Fruit fly (Drosophila melanogaster) whole organism, prepupa: Measurements from ENCODE around the gene dsd.

ENCODE experiments used
- Blimp-1 ChIP-seq: fragments of 200-800 bp; sonication (Bioruptor generic); optimal IDR thresholded peaks from 3 replicates; lab custom pipeline; 2017; ENCODE audit warnings: missing biosample characterization, missing genetic modification characterization, mild to moderate bottlenecking, moderate library complexity, missing genetic modification reagents
- CG10631 ChIP-seq: fragments of 200-800 bp; sonication (Bioruptor generic); optimal IDR thresholded peaks from 2 replicates; lab custom pipeline; 2016; ENCODE audit warnings: missing biosample characterization, missing genetic modification characterization
- CG10669 ChIP-seq: fragments of 200-800 bp; sonication (Bioruptor generic); optimal IDR thresholded peaks from 3 replicates; lab custom pipeline; 2018; ENCODE audit warnings: missing biosample characterization, mild to moderate bottlenecking, missing genetic modification characterization, moderate library complexity
- CG11294 ChIP-seq: fragments of 200-800 bp; sonication (Bioruptor generic); IDR thresholded peaks from 2 replicates; pipeline ENCODE4 v1.3.6; 2022; ENCODE audit warnings: missing biosample characterization, missing genetic modification characterization
- CG11762 ChIP-seq: fragments of 200-800 bp; sonication (Bioruptor generic); optimal IDR thresholded peaks from 3 replicates; lab custom pipeline; 2016; ENCODE audit warnings: missing biosample characterization, missing genetic modification characterization; ENCODE audit not compliant: insufficient read depth
- CG11902 ChIP-seq: fragments of 200-800 bp; sonication (Bioruptor generic); optimal IDR thresholded peaks from 3 replicates; lab custom pipeline; 2016; ENCODE audit warnings: missing biosample characterization, missing genetic modification characterization
- CG1621 ChIP-seq: fragments of 200-800 bp; sonication (Bioruptor generic); optimal IDR thresholded peaks from 3 replicates; lab custom pipeline; 2018; ENCODE audit warnings: missing biosample characterization, mild to moderate bottlenecking, missing genetic modification characterization
- CG16779 ChIP-seq: fragments of 200-800 bp; sonication (Bioruptor generic); optimal IDR thresholded peaks from 3 replicates; lab custom pipeline; 2017; ENCODE audit warnings: missing biosample characterization, mild to moderate bottlenecking, missing genetic modification characterization
- CG3032 ChIP-seq: fragments of 200-800 bp; optimal IDR thresholded peaks from 2 replicates; lab custom pipeline; 2019; ENCODE audit warnings: missing biosample characterization, mild to moderate bottlenecking, missing genetic modification characterization, moderate library complexity
- CG31627 ChIP-seq: fragments of 200-800 bp; sonication (Bioruptor generic); optimal IDR thresholded peaks from 3 replicates; lab custom pipeline; 2016; ENCODE audit warnings: missing biosample characterization, missing genetic modification characterization
- CG32006 ChIP-seq: fragments of 200-800 bp; sonication (Bioruptor generic); optimal IDR thresholded peaks from 3 replicates; lab custom pipeline; 2017; ENCODE audit warnings: missing biosample characterization, mild to moderate bottlenecking, missing genetic modification characterization
- CG34406 ChIP-seq: fragments of 200-800 bp; sonication (Bioruptor generic); optimal IDR thresholded peaks from 3 replicates; lab custom pipeline; 2016; ENCODE audit warnings: missing biosample characterization, missing genetic modification characterization
- CG4318 ChIP-seq: fragments of 200-800 bp; sonication (Bioruptor generic); optimal IDR thresholded peaks from 3 replicates; lab custom pipeline; 2017; ENCODE audit warnings: missing biosample characterization, mild to moderate bottlenecking, missing genetic modification characterization
- CG6163 ChIP-seq: fragments of 200-800 bp; sonication (Bioruptor generic); IDR thresholded peaks from 3 replicates; pipeline ENCODE4 v1.3.6; 2022; ENCODE audit warnings: missing biosample characterization, missing genetic modification characterization
- CG6276 ChIP-seq: fragments of 200-800 bp; sonication (Bioruptor generic); optimal IDR thresholded peaks from 2 replicates; lab custom pipeline; 2017; ENCODE audit warnings: missing biosample characterization, mild to moderate bottlenecking, missing genetic modification characterization
- CG6854 ChIP-seq: fragments of 200-800 bp; sonication (Bioruptor generic); optimal IDR thresholded peaks from 2 replicates; lab custom pipeline; 2017; ENCODE audit warnings: missing biosample characterization, mild to moderate bottlenecking, missing genetic modification characterization
- CG7368 ChIP-seq: fragments of 200-800 bp; sonication (Bioruptor generic); optimal IDR thresholded peaks from 3 replicates; lab custom pipeline; 2016; ENCODE audit warnings: missing biosample characterization, missing genetic modification characterization
- CG8119 ChIP-seq: fragments of 200-800 bp; sonication (Bioruptor generic); IDR thresholded peaks from 3 replicates; pipeline ENCODE4 v1.3.6; 2022; ENCODE audit warnings: missing biosample characterization, missing genetic modification characterization
- CG9139 ChIP-seq: fragments of 200-800 bp; sonication (Bioruptor generic); optimal IDR thresholded peaks from 3 replicates; lab custom pipeline; 2017; ENCODE audit warnings: missing biosample characterization, mild to moderate bottlenecking, missing genetic modification characterization
- Eip75B ChIP-seq: fragments of 200-800 bp; sonication (Bioruptor generic); optimal IDR thresholded peaks from 3 replicates; lab custom pipeline; 2016; ENCODE audit warnings: missing biosample characterization, missing genetic modification characterization
- Eip78C ChIP-seq: fragments of 200-800 bp; sonication (Bioruptor generic); peaks from one replicate; lab custom pipeline; 2016; ENCODE audit warnings: missing biosample characterization, missing genetic modification characterization
- Eip93F ChIP-seq: fragments of 200-800 bp; sonication (Bioruptor generic); optimal IDR thresholded peaks from 2 replicates; lab custom pipeline; 2016; ENCODE audit warnings: missing biosample characterization, mild to moderate bottlenecking, missing genetic modification characterization
- Ets96B ChIP-seq: fragments of 200-800 bp; optimal IDR thresholded peaks from 2 replicates; lab custom pipeline; 2019; ENCODE audit warnings: missing biosample characterization, mild to moderate bottlenecking, missing genetic modification characterization, moderate library complexity
- Gug ChIP-seq: fragments of 200-800 bp; sonication (Bioruptor generic); IDR thresholded peaks from 2 replicates; pipeline ENCODE4 v1.3.6; 2022; ENCODE audit warnings: missing biosample characterization, missing genetic modification characterization
- Hr38 ChIP-seq: sonication (Bioruptor generic); optimal IDR thresholded peaks from 2 replicates; lab custom pipeline; 2016; ENCODE audit warnings: missing biosample characterization, missing genetic modification characterization
- Hr39 ChIP-seq: fragments of 200-800 bp; sonication (Bioruptor generic); optimal IDR thresholded peaks from 2 replicates; lab custom pipeline; 2016; ENCODE audit warnings: missing biosample characterization, missing genetic modification characterization
- Hr4 ChIP-seq: fragments of 200-800 bp; sonication (Bioruptor generic); optimal IDR thresholded peaks from 3 replicates; lab custom pipeline; 2016; ENCODE audit warnings: missing biosample characterization, missing genetic modification characterization
- Lpt ChIP-seq: fragments of 200-800 bp; sonication (Bioruptor generic); optimal IDR thresholded peaks from 3 replicates; lab custom pipeline; 2016; ENCODE audit warnings: missing biosample characterization, missing genetic modification characterization
- Met ChIP-seq: fragments of 200-800 bp; sonication (Bioruptor generic); optimal IDR thresholded peaks from 3 replicates; lab custom pipeline; 2016; ENCODE audit warnings: missing biosample characterization, missing genetic modification characterization
- OdsH ChIP-seq: fragments of 200-800 bp; sonication (Bioruptor generic); optimal IDR thresholded peaks from 3 replicates; lab custom pipeline; 2016; ENCODE audit warnings: missing biosample characterization, missing genetic modification characterization
- Sox102F ChIP-seq: fragments of 200-800 bp; sonication (Bioruptor generic); optimal IDR thresholded peaks from 2 replicates; lab custom pipeline; 2016; ENCODE audit warnings: missing biosample characterization, mild to moderate bottlenecking, missing genetic modification characterization
- Sox15 ChIP-seq: fragments of 200-800 bp; sonication (Bioruptor generic); optimal IDR thresholded peaks from 3 replicates; lab custom pipeline; 2016; ENCODE audit warnings: missing biosample characterization, missing genetic modification characterization
- achi ChIP-seq: fragments of 200-800 bp; sonication (Bioruptor generic); optimal IDR thresholded peaks from 3 replicates; lab custom pipeline; 2016; ENCODE audit warnings: missing biosample characterization, missing genetic modification characterization
- acj6 ChIP-seq: fragments of 200-800 bp; sonication (Bioruptor generic); optimal IDR thresholded peaks from 3 replicates; lab custom pipeline; 2016; ENCODE audit warnings: missing biosample characterization, missing genetic modification characterization
- cyc ChIP-seq: fragments of 200-800 bp; sonication (Bioruptor generic); optimal IDR thresholded peaks from 3 replicates; lab custom pipeline; 2016; ENCODE audit warnings: missing biosample characterization, missing genetic modification characterization
- dac ChIP-seq: fragments of 200-800 bp; sonication (Bioruptor generic); optimal IDR thresholded peaks from 2 replicates; lab custom pipeline; 2017; ENCODE audit warnings: missing biosample characterization, mild to moderate bottlenecking, missing genetic modification characterization
- eg ChIP-seq: fragments of 200-800 bp; sonication (Bioruptor generic); IDR thresholded peaks from 3 replicates; pipeline ENCODE4 v1.3.6; 2022; ENCODE audit warnings: missing biosample characterization, missing genetic modification characterization
- fd85E ChIP-seq: fragments of 200-800 bp; sonication (Bioruptor generic); optimal IDR thresholded peaks from 3 replicates; lab custom pipeline; 2016; ENCODE audit warnings: missing biosample characterization, missing genetic modification characterization
- fkh ChIP-seq: fragments of 200-800 bp; sonication (Bioruptor generic); optimal IDR thresholded peaks from 3 replicates; lab custom pipeline; 2017; ENCODE audit warnings: missing biosample characterization, mild to moderate bottlenecking, missing genetic modification characterization, moderate library complexity
- lz ChIP-seq: fragments of 200-800 bp; sonication (Bioruptor generic); optimal IDR thresholded peaks from 3 replicates; lab custom pipeline; 2016; ENCODE audit warnings: missing biosample characterization, missing genetic modification characterization
- pdm3 ChIP-seq: fragments of 200-800 bp; sonication (Bioruptor generic); optimal IDR thresholded peaks from 3 replicates; lab custom pipeline; 2016; ENCODE audit warnings: missing biosample characterization, missing genetic modification characterization
- salr ChIP-seq, 2 experiments: fragments of 200-800 bp; sonication (Bioruptor generic); optimal IDR thresholded peaks; 3 replicates each; lab custom pipeline; 2016 to 2018; ENCODE audit warnings: missing biosample characterization in 2 of 2, missing genetic modification characterization in 2 of 2, mild to moderate bottlenecking in 1 of 2
- spab ChIP-seq: fragments of 200-800 bp; sonication (Bioruptor generic); optimal IDR thresholded peaks from 2 replicates; lab custom pipeline; 2017; ENCODE audit warnings: missing biosample characterization, mild to moderate bottlenecking, missing genetic modification characterization, missing genetic modification reagents
- ss ChIP-seq, 2 experiments: fragments of 200-800 bp; sonication (Bioruptor generic); optimal IDR thresholded peaks; 2 replicates in 1 of 2; 3 replicates in 1 of 2; lab custom pipeline; 2017 to 2018; ENCODE audit warnings: mild to moderate bottlenecking in 2 of 2, missing biosample characterization in 2 of 2, missing genetic modification characterization in 2 of 2, moderate library complexity in 1 of 2
- svp ChIP-seq: fragments of 200-800 bp; sonication (Bioruptor generic); peaks from one replicate; lab custom pipeline; 2016; ENCODE audit warnings: missing biosample characterization, missing genetic modification characterization
- topi ChIP-seq: fragments of 200-800 bp; sonication (Bioruptor generic); optimal IDR thresholded peaks from 3 replicates; lab custom pipeline; 2016; ENCODE audit warnings: missing biosample characterization, missing genetic modification characterization
- vri ChIP-seq: fragments of 200-800 bp; sonication (Bioruptor generic); optimal IDR thresholded peaks from 3 replicates; lab custom pipeline; 2016; ENCODE audit warnings: missing biosample characterization, mild to moderate bottlenecking, missing genetic modification characterization

dsd gene

DNA sequence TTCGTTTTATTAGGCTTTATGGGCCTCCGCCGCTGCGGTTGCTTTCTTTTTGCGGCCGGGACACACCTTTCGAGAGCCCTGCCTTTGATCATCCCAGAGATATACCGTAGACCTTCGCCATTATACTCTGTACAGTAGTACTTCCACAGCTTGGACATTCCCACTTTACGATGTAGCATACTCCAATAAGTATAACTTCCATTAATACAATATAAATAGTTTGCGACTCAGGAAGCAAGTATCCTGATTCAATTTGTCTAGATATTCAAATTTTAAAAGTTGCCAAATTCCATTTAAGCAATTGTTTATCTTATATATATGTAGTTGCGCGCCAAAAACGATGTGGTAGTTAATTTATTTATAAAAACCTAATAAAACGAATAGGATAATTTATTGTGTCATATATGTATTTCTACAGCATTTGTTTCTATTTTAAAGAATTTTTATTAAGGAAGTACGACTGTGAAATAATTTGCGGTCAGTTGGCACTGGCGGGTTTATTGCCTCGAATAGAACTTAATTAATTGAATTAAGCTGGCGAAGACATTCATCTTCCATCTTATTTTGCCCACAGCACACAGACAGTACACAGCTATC is 30.2 kb upstream of the dsd start:
- peak; percentile 11 for TF ChIP-seq pdm3 (GFP tag; lab: Kevin White, UChicago)
- no peak for TF ChIP-seq CG10669 (GFP tag; lab: Kevin White, UChicago)
- peak; percentile 6 for TF ChIP-seq Met
- TF ChIP-seq topi (GFP tag; lab: Kevin White, UChicago): peak; percentile 9
- TF ChIP-seq CG4318 (GFP tag; lab: Kevin White, UChicago): no peak
- peak; percentile 58 for TF ChIP-seq svp (GFP tag; lab: Kevin White, UChicago)
- peak; percentile 85 for TF ChIP-seq Eip78C (GFP tag; lab: Kevin White, UChicago)
- TF ChIP-seq CG1621 (tag; lab: Kevin White, UChicago): no peak

DNA sequence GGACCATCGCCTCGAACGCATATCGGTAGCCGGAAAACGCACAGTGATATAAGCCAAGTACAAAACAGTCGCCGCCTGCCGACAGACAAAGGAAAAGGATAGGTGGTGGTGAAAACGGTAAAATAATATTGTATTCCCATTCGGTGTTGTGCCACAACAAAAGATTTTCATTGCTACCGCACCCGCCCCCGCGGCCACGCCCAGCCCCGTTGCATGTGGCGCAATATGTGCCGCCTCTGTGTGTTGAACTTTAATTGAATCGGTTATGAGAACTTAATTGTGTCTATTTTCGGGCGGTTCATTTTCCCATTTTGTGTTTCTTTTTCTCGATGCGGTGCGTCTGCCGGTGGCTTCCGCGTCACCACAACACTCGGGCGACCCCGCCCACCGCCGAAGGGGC is 29.5 kb upstream of the dsd start:
- no peak for TF ChIP-seq fkh
- TF ChIP-seq Hr39 (GFP tag; lab: Kevin White, UChicago): no peak
- no peak for TF ChIP-seq Ets96B (tag; lab: Kevin White, UChicago)
- no peak for TF ChIP-seq achi (GFP tag; lab: Kevin White, UChicago)
- TF ChIP-seq CG6163 (GFP tag; lab: Robert Waterston, UW): no peak
- TF ChIP-seq Sox15 (GFP tag; lab: Kevin White, UChicago): no peak
- no peak for TF ChIP-seq CG3032 (tag; lab: Kevin White, UChicago)
- no peak for TF ChIP-seq CG6276

DNA sequence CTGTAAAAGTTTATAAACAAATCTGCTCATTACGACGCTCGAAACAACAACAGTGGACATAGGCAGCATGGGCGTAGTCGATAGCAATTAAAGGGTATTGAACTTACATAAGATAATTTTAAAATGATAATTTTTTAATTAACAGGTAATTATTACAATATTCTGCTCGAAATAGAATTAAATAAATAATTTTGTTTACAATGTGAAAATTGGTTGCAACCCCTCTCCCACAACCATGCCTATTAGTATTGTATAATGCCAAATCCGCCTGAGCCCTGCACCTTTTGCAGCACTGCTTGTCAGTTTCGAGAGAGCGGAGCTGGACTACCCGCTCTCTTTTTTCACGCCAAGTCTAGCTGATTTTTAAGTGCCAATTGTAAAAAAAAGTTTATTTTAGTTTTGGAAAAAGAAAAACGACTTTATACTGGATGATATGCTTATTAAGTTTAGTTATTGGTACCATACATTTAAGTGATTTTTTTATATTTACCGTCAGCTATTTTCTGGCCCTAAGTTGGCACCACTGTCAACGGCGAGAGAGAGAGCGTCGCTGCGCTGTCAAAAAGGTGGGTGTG is 28.9 kb upstream of the dsd start, which contains the start of the genes CG5611 and Mtl:
Gene CG5611 (minus strand): TSS at position 51 of the 575 bp plus-strand sequence.
Gene Mtl (plus strand): TSS at position 403 of the 575 bp plus-strand sequence.
- TF ChIP-seq CG11294 (peak; percentile 100), ss (GFP tag; optimal IDR thresholded peaks at IDR 0.05; lab: Kevin White, UChicago) (peak; percentile 98 to 99), CG6854 (GFP tag; lab: Kevin White, UChicago) (peak; percentile 98), pdm3 (GFP tag; lab: Kevin White, UChicago) (peak; percentile 99), dac (GFP tag; lab: Kevin White, UChicago) (peak; percentile 99), CG32006 (peak; percentile 100), CG16779 (tag; lab: Kevin White, UChicago) (peak; percentile 99), eg (GFP tag; lab: Robert Waterston, UW) (peak; percentile 100), CG10631 (GFP tag; lab: Kevin White, UChicago) (peak; percentile 100), salr (GFP tag; optimal IDR thresholded peaks at IDR 0.05; lab: Kevin White, UChicago) (peak; percentile 99), CG7368 (GFP tag; lab: Kevin White, UChicago) (peak; percentile 99), CG11902 (peak; percentile 99), CG9139 (GFP tag; lab: Kevin White, UChicago) (peak; percentile 99), acj6 (peak; percentile 100), Lpt (GFP tag; lab: Kevin White, UChicago) (peak; percentile 99), OdsH (GFP tag; lab: Kevin White, UChicago) (peak; percentile 100), lz (peak; percentile 99), CG11762 (GFP tag; lab: Kevin White, UChicago) (peak; percentile 99), fd85E (GFP tag; lab: Kevin White, UChicago) (peak; percentile 97), CG34406 (GFP tag; lab: Kevin White, UChicago) (peak; percentile 100), Gug (peak; percentile 100), topi (GFP tag; lab: Kevin White, UChicago) (peak; percentile 99), CG6163 (GFP tag; lab: Robert Waterston, UW) (peak; percentile 100), spab (peak; percentile 99), CG31627 (GFP tag; lab: Kevin White, UChicago) (peak; percentile 99), vri (GFP tag; lab: Kevin White, UChicago) (peak; percentile 98), cyc (peak; percentile 99), Blimp-1 (peak; percentile 97), CG1621 (tag; lab: Kevin White, UChicago) (peak; percentile 99), CG6276 (peak; percentile 99), Eip75B (GFP tag; lab: Kevin White, UChicago) (peak; percentile 99), Eip93F (peak; percentile 98), Hr38 (peak; percentile 57), Sox102F (peak; percentile 99), Eip78C (GFP tag; lab: Kevin White, UChicago) (peak; percentile 100), Hr4 (GFP tag; lab: Kevin White, UChicago) (peak; percentile 99), CG8119 (peak; percentile 100)
